Fruit fly (Drosophila melanogaster) whole organism, embryonic: ENCODE measurements around the gene CG13405.

Source experiments
- Bgb ChIP-seq: fragments of 200-800 bp; sonication (Bioruptor generic); IDR thresholded peaks from 2 replicates; pipeline ENCODE4 v1.3.6; 2022; ENCODE audit warnings: missing biosample characterization, missing genetic modification characterization; ENCODE audit not compliant: partially characterized antibody
- CG10147 ChIP-seq: fragments of 200-800 bp; sonication (Bioruptor generic); optimal IDR thresholded peaks from 2 replicates; lab custom pipeline; 2019; ENCODE audit warnings: missing biosample characterization, mild to moderate bottlenecking, missing genetic modification characterization, moderate library complexity
- CG10543 ChIP-seq: fragments of 200-800 bp; sonication (Bioruptor generic); optimal IDR thresholded peaks from 3 replicates; lab custom pipeline; 2017; ENCODE audit warnings: missing biosample characterization, mild to moderate bottlenecking, missing genetic modification characterization, moderate library complexity
- CG14050 ChIP-seq: fragments of 200-800 bp; sonication (Bioruptor generic); IDR thresholded peaks from 3 replicates; pipeline ENCODE4 v1.3.6; 2022; ENCODE audit warnings: missing biosample characterization, missing genetic modification characterization
- CG15011 ChIP-seq: fragments of 200-800 bp; sonication (Bioruptor generic); optimal IDR thresholded peaks from 3 replicates; lab custom pipeline; 2018; ENCODE audit warnings: missing biosample characterization, mild to moderate bottlenecking, missing genetic modification characterization
- CG15479 ChIP-seq: fragments of 200-800 bp; sonication (Bioruptor generic); optimal IDR thresholded peaks from 3 replicates; lab custom pipeline; 2019; ENCODE audit warnings: missing biosample characterization, mild to moderate bottlenecking, missing genetic modification characterization, moderate library complexity
- CG1647 ChIP-seq: fragments of 200-800 bp; sonication (Bioruptor generic); optimal IDR thresholded peaks from 3 replicates; lab custom pipeline; 2016; ENCODE audit warnings: missing biosample characterization, missing genetic modification characterization
- CG2120 ChIP-seq: fragments of 200-800 bp; sonication (Bioruptor generic); optimal IDR thresholded peaks from 3 replicates; lab custom pipeline; 2016; ENCODE audit warnings: missing biosample characterization, missing genetic modification characterization
- CG2129 ChIP-seq: fragments of 200-800 bp; sonication (Bioruptor generic); IDR thresholded peaks from 2 replicates; pipeline ENCODE4 v1.3.6; 2022; ENCODE audit warnings: missing biosample characterization, missing genetic modification characterization; ENCODE audit not compliant: partially characterized antibody
- CG2199 ChIP-seq: fragments of 200-800 bp; sonication (Bioruptor generic); IDR thresholded peaks from 3 replicates; pipeline ENCODE4 v1.3.6; 2022; ENCODE audit warnings: missing biosample characterization, missing genetic modification characterization
- CG2712 ChIP-seq: fragments of 200-800 bp; optimal IDR thresholded peaks from 3 replicates; lab custom pipeline; 2019; ENCODE audit warnings: missing biosample characterization, mild to moderate bottlenecking, missing genetic modification characterization, moderate library complexity
- CG3065 ChIP-seq: fragments of 200-800 bp; sonication (Bioruptor generic); optimal IDR thresholded peaks from 2 replicates; lab custom pipeline; 2016; ENCODE audit warnings: missing biosample characterization, missing genetic modification characterization
- CG31441 ChIP-seq: fragments of 200-800 bp; sonication (Bioruptor generic); IDR thresholded peaks from 2 replicates; pipeline ENCODE4 v1.3.6; 2022; ENCODE audit warnings: missing biosample characterization, missing genetic modification characterization
- CG3163 ChIP-seq: fragments of 200-800 bp; sonication (Bioruptor generic); optimal IDR thresholded peaks from 3 replicates; lab custom pipeline; 2016; ENCODE audit warnings: missing biosample characterization, missing genetic modification characterization
- CG32532 ChIP-seq: fragments of 200-800 bp; sonication (Bioruptor generic); IDR thresholded peaks from 2 replicates; pipeline ENCODE4 v1.3.6; 2022; ENCODE audit warnings: missing biosample characterization, missing genetic modification characterization
- CG32767 ChIP-seq: fragments of 200-800 bp; sonication (Bioruptor generic); IDR thresholded peaks from 2 replicates; pipeline ENCODE4 v1.3.6; 2022; ENCODE audit warnings: missing biosample characterization, missing genetic modification characterization
- CG34422 ChIP-seq: fragments of 200-800 bp; sonication (Bioruptor generic); IDR thresholded peaks from 3 replicates; pipeline ENCODE4 v1.3.6; 2022; ENCODE audit warnings: missing biosample characterization, missing genetic modification characterization
- CG6175 ChIP-seq: fragments of 200-800 bp; sonication (Bioruptor generic); IDR thresholded peaks from 3 replicates; pipeline ENCODE4 v1.3.6; 2022; ENCODE audit warnings: missing biosample characterization, missing genetic modification characterization
- CG6254 ChIP-seq: fragments of 200-800 bp; sonication (Bioruptor generic); optimal IDR thresholded peaks from 3 replicates; lab custom pipeline; 2017; ENCODE audit warnings: mild to moderate bottlenecking, missing biosample characterization, missing genetic modification reagents, missing genetic modification characterization
- CG6765 ChIP-seq: fragments of 200-800 bp; sonication (Bioruptor generic); optimal IDR thresholded peaks from 3 replicates; lab custom pipeline; 2017; ENCODE audit warnings: missing biosample characterization, mild to moderate bottlenecking, missing genetic modification characterization
- CG6813 ChIP-seq: fragments of 200-800 bp; sonication (Bioruptor generic); optimal IDR thresholded peaks from 2 replicates; lab custom pipeline; 2017; ENCODE audit warnings: missing biosample characterization, missing genetic modification characterization, mild to moderate bottlenecking, moderate library complexity, missing genetic modification reagents
- CG8388 ChIP-seq: fragments of 200-800 bp; sonication (Bioruptor generic); optimal IDR thresholded peaks from 2 replicates; lab custom pipeline; 2019; ENCODE audit warnings: missing biosample characterization, mild to moderate bottlenecking, missing genetic modification characterization, moderate library complexity
- CTCF ChIP-seq: fragments of 200-800 bp; sonication (Bioruptor generic); optimal IDR thresholded peaks from 2 replicates; lab custom pipeline; 2017; ENCODE audit warnings: missing biosample characterization, mild to moderate bottlenecking, missing genetic modification characterization, moderate library complexity
- CkIIα-i1 ChIP-seq: fragments of 200-800 bp; sonication (Bioruptor generic); IDR thresholded peaks from 2 replicates; pipeline ENCODE4 v1.3.6; 2022; ENCODE audit warnings: missing biosample characterization, missing genetic modification characterization
- Dad ChIP-seq: fragments of 200-800 bp; sonication (Bioruptor generic); optimal IDR thresholded peaks from 3 replicates; lab custom pipeline; 2016; ENCODE audit warnings: missing biosample characterization, missing genetic modification characterization
- Ets97D ChIP-seq: fragments of 200-800 bp; sonication (Bioruptor generic); optimal IDR thresholded peaks from 3 replicates; lab custom pipeline; 2016; ENCODE audit warnings: missing biosample characterization, missing genetic modification characterization
- GATAe ChIP-seq: fragments of 200-800 bp; sonication (Bioruptor generic); conservative IDR thresholded peaks from 2 replicates; pipeline ENCODE4 v1.3.6; 2022; ENCODE audit warnings: missing biosample characterization, missing genetic modification characterization
- HHEX ChIP-seq: fragments of 200-800 bp; sonication (Bioruptor generic); optimal IDR thresholded peaks from 3 replicates; lab custom pipeline; 2017; ENCODE audit warnings: missing biosample characterization, mild to moderate bottlenecking, missing genetic modification characterization, missing genetic modification reagents
- HLHmδ ChIP-seq: fragments of 200-800 bp; sonication (Bioruptor generic); optimal IDR thresholded peaks from 2 replicates; lab custom pipeline; 2018; ENCODE audit warnings: missing biosample characterization, mild to moderate bottlenecking, missing genetic modification characterization, moderate library complexity
- MTF-1 ChIP-seq: fragments of 200-800 bp; sonication (Bioruptor generic); optimal IDR thresholded peaks from 2 replicates; lab custom pipeline; 2018; ENCODE audit warnings: missing biosample characterization, mild to moderate bottlenecking, missing genetic modification characterization, borderline replicate concordance
- Mad ChIP-seq: fragments of 200-800 bp; sonication (Bioruptor generic); optimal IDR thresholded peaks from 2 replicates; lab custom pipeline; 2016; ENCODE audit warnings: missing biosample characterization, missing genetic modification characterization
- Max ChIP-seq: fragments of 200-800 bp; sonication (Bioruptor generic); optimal IDR thresholded peaks from 2 replicates; lab custom pipeline; 2016; ENCODE audit warnings: missing biosample characterization, mild to moderate bottlenecking, missing genetic modification characterization
- Optix ChIP-seq: fragments of 200-800 bp; sonication (Bioruptor generic); IDR thresholded peaks from 3 replicates; pipeline ENCODE4 v1.3.6; 2022; ENCODE audit warnings: missing biosample characterization, missing genetic modification characterization
- PHDP ChIP-seq: fragments of 200-800 bp; sonication (Bioruptor generic); optimal IDR thresholded peaks from 3 replicates; lab custom pipeline; 2018; ENCODE audit warnings: missing biosample characterization, mild to moderate bottlenecking, missing genetic modification characterization, moderate library complexity
- Pdp1 ChIP-seq, 2 experiments: fragments of 200-800 bp; sonication (Bioruptor generic); optimal IDR thresholded peaks; 3 replicates each; lab custom pipeline; 2016; ENCODE audit warnings: missing biosample characterization in 2 of 2, missing genetic modification characterization in 2 of 2, mild to moderate bottlenecking in 1 of 2, moderate library complexity in 1 of 2
- Usf ChIP-seq: fragments of 200-800 bp; sonication (Bioruptor generic); optimal IDR thresholded peaks from 2 replicates; lab custom pipeline; 2017; ENCODE audit warnings: missing genotype, missing biosample characterization, missing genetic modification characterization
- amos ChIP-seq: fragments of 200-800 bp; sonication (Bioruptor generic); IDR thresholded peaks from 2 replicates; pipeline ENCODE4 v1.3.6; 2022; ENCODE audit warnings: missing biosample characterization, missing genetic modification characterization; ENCODE audit not compliant: partially characterized antibody
- ash1 ChIP-seq: fragments of 200-800 bp; sonication (Bioruptor generic); optimal IDR thresholded peaks from 2 replicates; lab custom pipeline; 2018; ENCODE audit warnings: missing biosample characterization, mild to moderate bottlenecking, missing genetic modification characterization
- dmrt99B ChIP-seq: fragments of 200-800 bp; sonication (Bioruptor generic); optimal IDR thresholded peaks from 2 replicates; lab custom pipeline; 2018; ENCODE audit warnings: missing biosample characterization, mild to moderate bottlenecking, missing genetic modification characterization, moderate library complexity
- emc ChIP-seq: fragments of 200-800 bp; sonication (Bioruptor generic); optimal IDR thresholded peaks from 2 replicates; lab custom pipeline; 2016; ENCODE audit warnings: missing biosample characterization, missing genetic modification characterization
- gce ChIP-seq: fragments of 200-800 bp; sonication (Bioruptor generic); IDR thresholded peaks from 3 replicates; pipeline ENCODE4 v1.3.6; 2022; ENCODE audit warnings: missing biosample characterization, missing genetic modification characterization
- grau ChIP-seq: fragments of 200-800 bp; optimal IDR thresholded peaks from 3 replicates; lab custom pipeline; 2019; ENCODE audit warnings: missing biosample characterization, mild to moderate bottlenecking, missing genetic modification characterization, moderate library complexity
- kah ChIP-seq: fragments of 200-800 bp; sonication (Bioruptor generic); optimal IDR thresholded peaks from 2 replicates; lab custom pipeline; 2018; ENCODE audit warnings: missing biosample characterization, mild to moderate bottlenecking, missing genetic modification characterization
- pros ChIP-seq: fragments of 200-800 bp; sonication (Bioruptor generic); optimal IDR thresholded peaks from 3 replicates; lab custom pipeline; 2019; ENCODE audit warnings: missing biosample characterization, mild to moderate bottlenecking, missing genetic modification characterization, moderate library complexity
- sim ChIP-seq: fragments of 200-800 bp; sonication (Bioruptor generic); IDR thresholded peaks from 2 replicates; pipeline ENCODE4 v1.3.6; 2022; ENCODE audit warnings: missing biosample characterization, missing genetic modification characterization
- sima ChIP-seq: fragments of 200-800 bp; sonication (Bioruptor generic); optimal IDR thresholded peaks from 2 replicates; lab custom pipeline; 2016; ENCODE audit warnings: missing biosample characterization, missing genetic modification characterization
- trh ChIP-seq: fragments of 200-800 bp; sonication (Bioruptor generic); optimal IDR thresholded peaks from 2 replicates; lab custom pipeline; 2016; ENCODE audit warnings: missing biosample characterization, missing genetic modification characterization
- unc-4 ChIP-seq: fragments of 200-800 bp; sonication (Bioruptor generic); IDR thresholded peaks from 2 replicates; pipeline ENCODE4 v1.3.6; 2022; ENCODE audit warnings: missing biosample characterization, missing genetic modification characterization; ENCODE audit not compliant: partially characterized antibody
- wdn ChIP-seq: fragments of 200-800 bp; sonication (Bioruptor generic); IDR thresholded peaks from 2 replicates; pipeline ENCODE4 v1.3.6; 2022; ENCODE audit warnings: missing biosample characterization, missing genetic modification characterization
- wek ChIP-seq: fragments of 200-800 bp; sonication (Bioruptor generic); optimal IDR thresholded peaks from 3 replicates; lab custom pipeline; 2018; ENCODE audit warnings: missing biosample characterization, mild to moderate bottlenecking, missing genetic modification characterization, moderate library complexity
- z ChIP-seq: fragments of 200-800 bp; sonication (Bioruptor generic); IDR thresholded peaks from 3 replicates; pipeline ENCODE4 v1.3.6; 2022; ENCODE audit warnings: missing biosample characterization, missing genetic modification characterization
- zf30C ChIP-seq: fragments of 200-800 bp; sonication (Bioruptor generic); optimal IDR thresholded peaks from 3 replicates; lab custom pipeline; 2018; ENCODE audit warnings: missing biosample characterization, mild to moderate bottlenecking, missing genetic modification characterization

The CG13405 gene

dm6 chr3L:94062-94461 lies 18.9 kb upstream of the CG13405 start (continued):
- TF ChIP-seq grau (tag; lab: Kevin White, UChicago) (peak; percentile 39), CG6175 (GFP tag; lab: Robert Waterston, UW) (no peak), CG6765 (GFP tag; lab: Kevin White, UChicago) (no peak), CTCF (no peak), dmrt99B (tag; lab: Kevin White, UChicago) (peak; percentile 43), CG2712 (tag; lab: Kevin White, UChicago) (peak; percentile 31), Bgb (no peak), Ets97D (GFP tag; lab: Kevin White, UChicago) (no peak), CG2129 (no peak), CG6813 (GFP tag; lab: Kevin White, UChicago) (no peak), Pdp1 (GFP tag; optimal IDR thresholded peaks at IDR 0.05; lab: Kevin White, UChicago) (peak; percentile 16 to 30), gce (no peak; the same call in 2 of the 3 replicates), CG32767 (no peak), CG34422 (GFP tag; lab: Robert Waterston, UW) (no peak), sim (no peak), Mad (no peak), HHEX (GFP tag; lab: Kevin White, UChicago) (peak; percentile 9), emc (GFP tag; lab: Kevin White, UChicago) (no peak), CG15479 (GFP tag; lab: Kevin White, UChicago) (no peak), CG3065 (no peak), Dad (GFP tag; lab: Kevin White, UChicago) (no peak), CG8388 (GFP tag; lab: Kevin White, UChicago) (no peak), amos (GFP tag; lab: Robert Waterston, UW) (no peak), CG10147 (no peak), unc-4 (GFP tag; lab: Robert Waterston, UW) (no peak), CG1647 (GFP tag; lab: Kevin White, UChicago) (no peak), CG14050 (GFP tag; lab: Robert Waterston, UW) (no peak), kah (GFP tag; lab: Kevin White, UChicago) (no peak), wdn (GFP tag; lab: Robert Waterston, UW) (no peak), CG15011 (no peak), trh (no peak), CG2199 (GFP tag; lab: Robert Waterston, UW) (no peak), ash1 (no peak), PHDP (tag; lab: Kevin White, UChicago) (peak; percentile 55), pros (no peak), Optix (no peak), CG32532 (GFP tag; lab: Robert Waterston, UW) (peak; percentile 71; the same call in 1 of the 2 replicates), MTF-1 (no peak), CG6254 (no peak), sima (GFP tag; lab: Kevin White, UChicago) (no peak), GATAe (no peak), wek (GFP tag; lab: Kevin White, UChicago) (no peak), z (GFP tag; lab: Robert Waterston, UW) (no peak), CG2120 (peak; percentile 64), CG10543 (GFP tag; lab: Kevin White, UChicago) (no peak), Usf (GFP tag; lab: Kevin White, UChicago) (no peak), zf30C (GFP tag; lab: Kevin White, UChicago) (no peak), CG3163 (GFP tag; lab: Kevin White, UChicago) (no peak), HLHmδ (GFP tag; lab: Kevin White, UChicago) (no peak), CkIIα-i1 (no peak), Max (no peak), CG31441 (GFP tag; lab: Robert Waterston, UW) (0 out of 2 replicates have a peak, but pooled peaks have one; percentile 32)
